Worm (Caenorhabditis elegans) whole organism, mixed stage, embryonic: ENCODE data around the gene C28D4.4.

Source experiments
- M03D4.4 ChIP-seq: sonication (generic microtip); optimal IDR thresholded peaks from 2 replicates; lab custom pipeline; 2017; ENCODE audit warnings: mild to moderate bottlenecking, missing genetic modification characterization, missing compliant biosample characterization
- bed-3 ChIP-seq: fragments of 200-800 bp; sonication (Bioruptor generic); optimal IDR thresholded peaks from 3 replicates; lab custom pipeline; 2018; ENCODE audit warnings: mild to moderate bottlenecking, missing genetic modification characterization, moderate library complexity, missing compliant biosample characterization
- blmp-1 ChIP-seq: fragments of 150-350 bp; optimal IDR thresholded peaks from 2 replicates; lab custom pipeline; 2014; ENCODE audit warnings: missing biosample characterization, missing genetic modification characterization
- ceh-39 ChIP-seq: fragments of 150-350 bp; optimal IDR thresholded peaks from 2 replicates; lab custom pipeline; 2014; ENCODE audit warnings: missing biosample characterization, missing genetic modification characterization
- ceh-43 ChIP-seq: fragments of 200-800 bp; sonication (Bioruptor generic); optimal IDR thresholded peaks from 2 replicates; lab custom pipeline; 2018; ENCODE audit warnings: mild to moderate bottlenecking, missing genetic modification characterization, moderate library complexity, missing compliant biosample characterization
- ceh-83 ChIP-seq: fragments of 200-800 bp; sonication (Bioruptor generic); optimal IDR thresholded peaks from 2 replicates; lab custom pipeline; 2018; ENCODE audit warnings: mild to moderate bottlenecking, missing genetic modification characterization, missing compliant biosample characterization
- ces-1 ChIP-seq: fragments of 150-350 bp; optimal IDR thresholded peaks from 2 replicates; lab custom pipeline; 2014; ENCODE audit warnings: missing biosample characterization, missing genetic modification reagents, missing genetic modification characterization
- cnd-1 ChIP-seq: fragments of 200-800 bp; sonication (Bioruptor generic); optimal IDR thresholded peaks from 2 replicates; lab custom pipeline; 2018; ENCODE audit warnings: mild to moderate bottlenecking, missing genetic modification characterization, missing compliant biosample characterization
- drap-1 ChIP-seq: fragments of 200-800 bp; sonication (Bioruptor generic); optimal IDR thresholded peaks from 3 replicates; lab custom pipeline; 2018; ENCODE audit warnings: mild to moderate bottlenecking, missing genetic modification characterization, missing compliant biosample characterization
- elt-1 ChIP-seq: sonication (generic microtip); optimal IDR thresholded peaks from 2 replicates; lab custom pipeline; 2017; ENCODE audit warnings: missing genetic modification characterization, mild to moderate bottlenecking, missing compliant biosample characterization, antibody characterized with exemption, moderate library complexity, borderline replicate concordance; ENCODE audit not compliant: insufficient read depth
- flh-1 ChIP-seq: fragments of 200-800 bp; sonication (Bioruptor generic); optimal IDR thresholded peaks from 2 replicates; lab custom pipeline; 2018; ENCODE audit warnings: mild to moderate bottlenecking, missing genetic modification characterization, moderate library complexity, missing compliant biosample characterization
- ham-2 ChIP-seq: fragments of 200-800 bp; sonication (Bioruptor generic); optimal IDR thresholded peaks from 2 replicates; lab custom pipeline; 2018; ENCODE audit warnings: mild to moderate bottlenecking, missing genetic modification characterization, missing compliant biosample characterization
- hlh-1 ChIP-seq: fragments of 150-350 bp; optimal IDR thresholded peaks from 2 replicates; lab custom pipeline; 2014; ENCODE audit warnings: missing biosample characterization, missing genetic modification reagents, missing genetic modification characterization
- lin-32 ChIP-seq: fragments of 200-800 bp; sonication (Bioruptor generic); optimal IDR thresholded peaks from 2 replicates; lab custom pipeline; 2018; ENCODE audit warnings: mild to moderate bottlenecking, missing genetic modification characterization, missing compliant biosample characterization
- lsy-2 ChIP-seq: fragments of 150-350 bp; optimal IDR thresholded peaks from 2 replicates; lab custom pipeline; 2014; ENCODE audit warnings: missing biosample characterization, missing genetic modification characterization
- mab-5 ChIP-seq: fragments of 150-350 bp; optimal IDR thresholded peaks from 2 replicates; lab custom pipeline; 2014; ENCODE audit warnings: missing biosample characterization, missing genetic modification characterization
- mep-1 ChIP-seq: fragments of 150-350 bp; optimal IDR thresholded peaks from 2 replicates; lab custom pipeline; 2017; ENCODE audit warnings: missing biosample characterization, missing genetic modification reagents, missing genetic modification characterization, inconsistent platforms
- nhr-12 ChIP-seq: fragments of 150-350 bp; optimal IDR thresholded peaks from 2 replicates; lab custom pipeline; 2014; ENCODE audit warnings: missing biosample characterization, missing genetic modification characterization
- nhr-2 ChIP-seq: fragments of 150-350 bp; optimal IDR thresholded peaks from 2 replicates; lab custom pipeline; 2014; ENCODE audit warnings: missing biosample characterization, missing genetic modification characterization
- nhr-237 ChIP-seq: fragments of 150-350 bp; optimal IDR thresholded peaks from 2 replicates; lab custom pipeline; 2014; ENCODE audit warnings: missing biosample characterization, missing genetic modification characterization
- nhr-28 ChIP-seq: fragments of 150-350 bp; optimal IDR thresholded peaks from 2 replicates; lab custom pipeline; 2014; ENCODE audit warnings: missing biosample characterization, missing genetic modification characterization
- nhr-76 ChIP-seq: sonication (generic microtip); optimal IDR thresholded peaks from 2 replicates; lab custom pipeline; 2017; ENCODE audit warnings: missing biosample characterization, missing genetic modification characterization
- pha-4 ChIP-seq: fragments of 150-350 bp; optimal IDR thresholded peaks from 2 replicates; lab custom pipeline; 2018; ENCODE audit warnings: missing biosample characterization, missing genetic modification reagents, missing genetic modification characterization
- sem-2 ChIP-seq: fragments of 200-800 bp; sonication (Bioruptor generic); optimal IDR thresholded peaks from 2 replicates; lab custom pipeline; 2018; ENCODE audit warnings: mild to moderate bottlenecking, missing genetic modification characterization, missing compliant biosample characterization
- snpc-4 ChIP-seq: fragments of 150-350 bp; optimal IDR thresholded peaks from 2 replicates; lab custom pipeline; 2014; ENCODE audit warnings: missing biosample characterization, missing genetic modification characterization
- sptf-1 ChIP-seq: sonication (generic microtip); optimal IDR thresholded peaks from 2 replicates; lab custom pipeline; 2017; ENCODE audit warnings: mild to moderate bottlenecking, missing genetic modification characterization, moderate library complexity, missing compliant biosample characterization
- tbx-8 ChIP-seq: fragments of 200-800 bp; sonication (Bioruptor generic); optimal IDR thresholded peaks from 2 replicates; lab custom pipeline; 2018; ENCODE audit warnings: mild to moderate bottlenecking, missing genetic modification characterization, moderate library complexity, missing compliant biosample characterization
- unc-120 ChIP-seq: sonication (generic microtip); optimal IDR thresholded peaks from 2 replicates; lab custom pipeline; 2017; ENCODE audit warnings: missing genetic modification characterization, missing compliant biosample characterization; ENCODE audit not compliant: poor library complexity, severe bottlenecking
- unc-39 ChIP-seq: fragments of 150-350 bp; optimal IDR thresholded peaks from 2 replicates; lab custom pipeline; 2014; ENCODE audit warnings: missing biosample characterization, missing genetic modification characterization
- unc-62 ChIP-seq: fragments of 150-350 bp; optimal IDR thresholded peaks from 2 replicates; lab custom pipeline; 2014; ENCODE audit warnings: missing biosample characterization, missing genetic modification reagents, missing genetic modification characterization
- zip-8 ChIP-seq: fragments of 150-350 bp; optimal IDR thresholded peaks from 2 replicates; lab custom pipeline; 2014; ENCODE audit warnings: missing biosample characterization, missing genetic modification characterization
- ztf-11 ChIP-seq: fragments of 150-350 bp; optimal IDR thresholded peaks from 2 replicates; lab custom pipeline; 2014; ENCODE audit warnings: missing biosample characterization, missing genetic modification characterization

C28D4.4 gene

ce11 chrIV:9734861-9735260 is 9.9 kb downstream of the C28D4.4 start:
- TF ChIP-seq M03D4.4 (tag; lab: Kevin White, UChicago) = no peak
- peak; percentile 56 for TF ChIP-seq unc-120

DNA sequence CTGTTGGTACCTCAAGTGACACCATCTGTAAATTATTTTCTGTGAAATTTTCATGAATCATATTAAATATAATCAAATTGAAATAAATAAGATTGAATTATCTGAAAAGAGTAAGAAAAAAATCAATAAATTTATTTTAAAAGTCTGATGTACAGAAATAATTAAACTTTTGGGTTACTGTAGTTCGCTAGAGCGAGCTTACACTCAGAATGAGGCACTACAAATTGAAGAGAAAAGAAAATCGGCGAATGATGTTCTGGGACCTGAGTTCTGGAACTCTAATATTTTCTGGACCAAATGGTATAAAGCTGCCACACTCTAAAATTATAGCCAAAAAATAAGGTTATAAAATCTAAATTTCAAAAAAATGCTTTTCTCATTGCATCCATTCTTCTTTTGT is 10.9 kb downstream of the C28D4.4 start:
- TF ChIP-seq flh-1 (GFP tag; lab: Kevin White, UChicago) (no peak), M03D4.4 (tag; lab: Kevin White, UChicago) (no peak), nhr-237 (tag; lab: Kevin White, UChicago) (no peak), lsy-2 (tag; lab: Kevin White, UChicago) (no peak), sem-2 (GFP tag; lab: Kevin White, UChicago) (no peak), ceh-39 (tag; lab: Kevin White, UChicago) (no peak), hlh-1 (tag; lab: Kevin White, UChicago) (no peak), pha-4 (tag; lab: Kevin White, UChicago) (no peak), ham-2 (GFP tag; lab: Kevin White, UChicago) (no peak), elt-1 (tag; lab: Kevin White, UChicago) (no peak), nhr-2 (no peak), sptf-1 (no peak), cnd-1 (tag; lab: Kevin White, UChicago) (no peak), bed-3 (GFP tag; lab: Kevin White, UChicago) (no peak), mep-1 (no peak), ztf-11 (no peak), unc-120 (no peak)

- TF ChIP-seq nhr-28 (tag; lab: Kevin White, UChicago) (no peak), unc-39 (no peak), pha-4 (tag; lab: Kevin White, UChicago) (no peak), nhr-2 (no peak), ham-2 (GFP tag; lab: Kevin White, UChicago) (no peak), nhr-237 (tag; lab: Kevin White, UChicago) (no peak), lsy-2 (tag; lab: Kevin White, UChicago) (no peak), nhr-76 (tag; lab: Kevin White, UChicago) (no peak)
- TF ChIP-seq, all 35 proteins: peak for 0
Measured at ce11 chrIV:9728376-9728775, 16.4 kb downstream of the C28D4.4 start, which contains the start of gene nhr-100. nhr-100 (plus strand) TSS chrIV:9728676.

- TF ChIP-seq elt-1 (tag; lab: Kevin White, UChicago) (no peak), unc-62 (no peak), sem-2 (GFP tag; lab: Kevin White, UChicago) (no peak), blmp-1 (tag; lab: Kevin White, UChicago) (no peak), snpc-4 (no peak), unc-120 (no peak), pha-4 (tag; lab: Kevin White, UChicago) (no peak), drap-1 (GFP tag; lab: Kevin White, UChicago) (no peak), ceh-83 (GFP tag; lab: Kevin White, UChicago) (no peak), zip-8 (tag; lab: Kevin White, UChicago) (no peak), ces-1 (GFP tag; lab: Kevin White, UChicago) (no peak)
Measured at ce11 chrIV:9727217-9727616, 17.6 kb downstream of the C28D4.4 start.

DNA sequence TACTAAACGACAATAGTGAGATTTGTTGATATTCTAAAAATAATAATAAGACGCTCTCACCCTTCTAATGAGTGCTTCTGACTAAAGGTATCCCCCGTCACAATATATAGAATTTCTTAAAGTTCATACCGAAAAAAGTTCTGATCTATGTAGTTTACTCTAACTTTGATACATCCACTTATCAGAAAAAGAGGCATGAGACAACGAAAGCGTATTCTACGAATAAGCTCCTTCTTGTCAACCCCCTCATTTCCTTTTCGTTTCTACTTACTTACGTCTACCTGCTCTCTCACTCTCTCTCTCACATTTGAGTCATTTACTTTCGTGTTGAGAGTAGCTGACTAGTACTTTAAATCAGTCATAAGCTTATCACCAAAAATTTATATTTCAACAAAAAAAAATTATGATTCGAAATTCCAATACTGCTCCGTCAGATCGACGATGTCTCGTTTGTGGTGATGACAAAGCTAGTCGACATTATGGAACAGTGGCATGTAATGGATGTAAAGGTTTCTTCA is 19.3 kb downstream of the C28D4.4 start:
- TF ChIP-seq ztf-11 (no peak), lin-32 (no peak), tbx-8 (no peak), hlh-1 (tag; lab: Kevin White, UChicago) (no peak), nhr-12 (tag; lab: Kevin White, UChicago) (no peak), mab-5 (tag; lab: Kevin White, UChicago) (no peak), ceh-43 (GFP tag; lab: Kevin White, UChicago) (no peak), bed-3 (GFP tag; lab: Kevin White, UChicago) (no peak), unc-120 (no peak), nhr-28 (tag; lab: Kevin White, UChicago) (no peak), sem-2 (GFP tag; lab: Kevin White, UChicago) (no peak), pha-4 (tag; lab: Kevin White, UChicago) (no peak), nhr-76 (tag; lab: Kevin White, UChicago) (no peak), snpc-4 (no peak), ham-2 (GFP tag; lab: Kevin White, UChicago) (no peak), mep-1 (no peak), zip-8 (tag; lab: Kevin White, UChicago) (no peak), drap-1 (GFP tag; lab: Kevin White, UChicago) (no peak)
